Fruit fly (Drosophila melanogaster) Kc167 (cell line): ENCODE data around the gene CG43169.

Source experiments
- Myc ChIP-seq: fragments of >200 bp; optimal IDR thresholded peaks from 2 replicates; lab custom pipeline; 2017; ENCODE audit warnings: missing external identifiers
- h ChIP-seq: fragments of >200 bp; optimal IDR thresholded peaks from 3 replicates; lab custom pipeline; 2018; ENCODE audit warnings: missing external identifiers
- psq ChIP-seq: fragments of >200 bp; optimal IDR thresholded peaks from 2 replicates; lab custom pipeline; 2017; ENCODE audit warnings: missing external identifiers

DNA sequence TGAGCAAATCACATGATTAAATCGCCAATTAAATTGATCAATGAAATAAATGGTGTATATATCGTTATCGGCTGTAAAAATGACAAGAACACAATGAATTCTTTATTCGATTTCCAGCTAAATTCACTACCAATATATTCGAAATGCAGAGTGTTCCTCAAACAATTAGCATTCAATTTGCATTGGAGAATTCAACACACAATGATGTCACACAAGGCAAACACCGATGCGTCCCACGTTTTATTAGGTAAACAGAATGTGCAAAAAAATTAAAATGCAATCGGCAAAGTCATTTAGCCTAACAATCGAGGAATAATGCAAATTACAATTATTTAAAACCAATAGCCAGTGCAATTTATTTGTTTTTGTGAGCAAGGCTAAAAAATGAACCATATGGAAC lies 10.0 kb downstream of the CG43169 start:
- no peak for TF ChIP-seq psq
- no peak for TF ChIP-seq h
- TF ChIP-seq Myc (lab: Kevin White, UChicago), result no peak
